Worm (Caenorhabditis elegans): ENCODE measurements around the gene par-3.

- TF ChIP-seq zfh-2 (GFP tag; conservative IDR thresholded peaks at IDR 0.05), result no peak
- no peak for TF ChIP-seq ztf-28 (GFP tag; IDR thresholded peaks at IDR 0.05)
- TF ChIP-seq sea-2 (GFP tag; IDR thresholded peaks at IDR 0.05), result no peak
- no peak for TF ChIP-seq unc-130 (GFP tag; optimal IDR thresholded peaks at IDR 0.05)
- TF ChIP-seq egl-44 (GFP tag; IDR thresholded peaks at IDR 0.05), result no peak
Observed at ce11 chrIII:5674196-5674595, 10.2 kb downstream of the par-3 start.
